Fruit fly (Drosophila melanogaster) whole organism, embryonic: ENCODE measurements around the gene gb.

ENCODE experiments used
- Asciz ChIP-seq: fragments of 200-800 bp; sonication (Bioruptor generic); optimal IDR thresholded peaks from 2 replicates; lab custom pipeline; 2017; ENCODE audit warnings: missing biosample characterization, mild to moderate bottlenecking, missing genetic modification characterization, missing genetic modification reagents
- Atf-2 ChIP-seq: fragments of 200-800 bp; sonication (Bioruptor generic); optimal IDR thresholded peaks from 2 replicates; lab custom pipeline; 2016; ENCODE audit warnings: missing biosample characterization, missing genetic modification characterization
- Bgb ChIP-seq: fragments of 200-800 bp; sonication (Bioruptor generic); IDR thresholded peaks from 2 replicates; pipeline ENCODE4 v1.3.6; 2022; ENCODE audit warnings: missing biosample characterization, missing genetic modification characterization; ENCODE audit not compliant: partially characterized antibody
- BtbVII ChIP-seq: fragments of 200-800 bp; sonication (Bioruptor generic); optimal IDR thresholded peaks from 3 replicates; lab custom pipeline; 2017; ENCODE audit warnings: missing biosample characterization, mild to moderate bottlenecking, missing genetic modification characterization
- CG11247 ChIP-seq: fragments of 200-800 bp; sonication (Bioruptor generic); IDR thresholded peaks from 2 replicates; pipeline ENCODE4 v1.3.6; 2022; ENCODE audit warnings: missing biosample characterization, missing genetic modification characterization
- CG11398 ChIP-seq: fragments of 200-800 bp; sonication (Bioruptor generic); optimal IDR thresholded peaks from 2 replicates; lab custom pipeline; 2016; ENCODE audit warnings: missing biosample characterization, missing genetic modification characterization
- CG12155 ChIP-seq: fragments of 200-800 bp; sonication (Bioruptor generic); optimal IDR thresholded peaks from 3 replicates; lab custom pipeline; 2016; ENCODE audit warnings: missing biosample characterization, missing genetic modification characterization
- CG12391 ChIP-seq: fragments of 200-800 bp; sonication (Bioruptor generic); optimal IDR thresholded peaks from 3 replicates; lab custom pipeline; 2018; ENCODE audit warnings: missing biosample characterization, mild to moderate bottlenecking, missing genetic modification characterization, moderate library complexity
- CG13894 ChIP-seq: fragments of 200-800 bp; sonication (Bioruptor generic); optimal IDR thresholded peaks from 3 replicates; lab custom pipeline; 2018; ENCODE audit warnings: missing biosample characterization, mild to moderate bottlenecking, missing genetic modification characterization, moderate library complexity
- CG14965 ChIP-seq: fragments of 200-800 bp; sonication (Bioruptor generic); optimal IDR thresholded peaks from 2 replicates; lab custom pipeline; 2016; ENCODE audit warnings: missing biosample characterization, missing genetic modification characterization, borderline replicate concordance
- CG2129 ChIP-seq: fragments of 200-800 bp; sonication (Bioruptor generic); IDR thresholded peaks from 2 replicates; pipeline ENCODE4 v1.3.6; 2022; ENCODE audit warnings: missing biosample characterization, missing genetic modification characterization; ENCODE audit not compliant: partially characterized antibody
- CG34224 ChIP-seq: fragments of 200-800 bp; sonication (Bioruptor generic); IDR thresholded peaks from 3 replicates; pipeline ENCODE4 v1.3.6; 2022; ENCODE audit warnings: missing biosample characterization, missing genetic modification characterization; ENCODE audit not compliant: partially characterized antibody
- CG34422 ChIP-seq: fragments of 200-800 bp; sonication (Bioruptor generic); IDR thresholded peaks from 3 replicates; pipeline ENCODE4 v1.3.6; 2022; ENCODE audit warnings: missing biosample characterization, missing genetic modification characterization
- CG6813 ChIP-seq: fragments of 200-800 bp; sonication (Bioruptor generic); optimal IDR thresholded peaks from 2 replicates; lab custom pipeline; 2017; ENCODE audit warnings: missing biosample characterization, missing genetic modification characterization, mild to moderate bottlenecking, moderate library complexity, missing genetic modification reagents
- CG7372 ChIP-seq: fragments of 200-800 bp; sonication (Bioruptor generic); IDR thresholded peaks from 2 replicates; pipeline ENCODE4 v1.3.6; 2022; ENCODE audit warnings: missing biosample characterization, missing genetic modification characterization
- CG8281 ChIP-seq: fragments of 200-800 bp; sonication (Bioruptor generic); optimal IDR thresholded peaks from 2 replicates; lab custom pipeline; 2018; ENCODE audit warnings: missing biosample characterization, mild to moderate bottlenecking, missing genetic modification characterization, moderate library complexity
- CG8359 ChIP-seq: fragments of 200-800 bp; sonication (Bioruptor generic); optimal IDR thresholded peaks from 2 replicates; lab custom pipeline; 2017; ENCODE audit warnings: missing biosample characterization, mild to moderate bottlenecking, missing genetic modification characterization, borderline replicate concordance
- CG9215 ChIP-seq: fragments of 200-800 bp; sonication (Bioruptor generic); IDR thresholded peaks from 2 replicates; pipeline ENCODE4 v1.3.6; 2022; ENCODE audit warnings: missing biosample characterization, missing genetic modification characterization
- Camta ChIP-seq: fragments of 200-800 bp; sonication (Bioruptor generic); optimal IDR thresholded peaks from 2 replicates; lab custom pipeline; 2016; ENCODE audit warnings: missing biosample characterization, missing genetic modification characterization
- Dek ChIP-seq: fragments of 200-800 bp; sonication (Bioruptor generic); optimal IDR thresholded peaks from 3 replicates; lab custom pipeline; 2019; ENCODE audit warnings: missing biosample characterization, mild to moderate bottlenecking, missing genetic modification characterization, moderate library complexity
- Doc2 ChIP-seq: fragments of 200-800 bp; sonication (Bioruptor generic); IDR thresholded peaks from 2 replicates; pipeline ENCODE4 v1.3.6; 2022; ENCODE audit warnings: missing biosample characterization, missing genetic modification characterization
- Dp ChIP-seq: fragments of 200-800 bp; sonication (Bioruptor generic); optimal IDR thresholded peaks from 2 replicates; lab custom pipeline; 2018; ENCODE audit warnings: missing biosample characterization, mild to moderate bottlenecking, missing genetic modification characterization, moderate library complexity
- E2f1 ChIP-seq: fragments of 200-800 bp; sonication (Bioruptor generic); IDR thresholded peaks from 2 replicates; pipeline ENCODE4 v1.3.6; 2022; ENCODE audit warnings: missing biosample characterization, missing genetic modification characterization
- Fer2 ChIP-seq: fragments of 200-800 bp; sonication (Bioruptor generic); optimal IDR thresholded peaks from 2 replicates; lab custom pipeline; 2018; ENCODE audit warnings: missing biosample characterization, mild to moderate bottlenecking, missing genetic modification characterization, moderate library complexity
- Max ChIP-seq: fragments of 200-800 bp; sonication (Bioruptor generic); optimal IDR thresholded peaks from 2 replicates; lab custom pipeline; 2016; ENCODE audit warnings: missing biosample characterization, mild to moderate bottlenecking, missing genetic modification characterization
- NFAT ChIP-seq: fragments of 200-800 bp; sonication (Bioruptor generic); IDR thresholded peaks from 2 replicates; pipeline ENCODE4 v1.3.6; 2022; ENCODE audit warnings: missing biosample characterization, missing genetic modification characterization
- Neu2 ChIP-seq: fragments of 200-800 bp; sonication (Bioruptor generic); optimal IDR thresholded peaks from 3 replicates; lab custom pipeline; 2016; ENCODE audit warnings: missing biosample characterization, missing genetic modification characterization, borderline replicate concordance
- Nf-YB ChIP-seq: fragments of 200-800 bp; sonication (Bioruptor generic); optimal IDR thresholded peaks from 3 replicates; lab custom pipeline; 2019; ENCODE audit warnings: missing biosample characterization, mild to moderate bottlenecking, missing genetic modification characterization, moderate library complexity
- PHDP ChIP-seq: fragments of 200-800 bp; sonication (Bioruptor generic); optimal IDR thresholded peaks from 3 replicates; lab custom pipeline; 2018; ENCODE audit warnings: missing biosample characterization, mild to moderate bottlenecking, missing genetic modification characterization, moderate library complexity
- Rx ChIP-seq: fragments of 200-800 bp; sonication (Bioruptor generic); IDR thresholded peaks from 2 replicates; pipeline ENCODE4 v1.3.6; 2022; ENCODE audit warnings: missing biosample characterization, missing genetic modification characterization
- Six4 ChIP-seq: fragments of 200-800 bp; sonication (Bioruptor generic); optimal IDR thresholded peaks from 2 replicates; lab custom pipeline; 2016; ENCODE audit warnings: missing biosample characterization, missing genetic modification characterization
- Ssrp ChIP-seq: fragments of 200-800 bp; sonication (Bioruptor generic); optimal IDR thresholded peaks from 2 replicates; lab custom pipeline; 2018; ENCODE audit warnings: missing biosample characterization, mild to moderate bottlenecking, missing genetic modification characterization, moderate library complexity
- al ChIP-seq: fragments of 200-800 bp; sonication (Bioruptor generic); IDR thresholded peaks from 2 replicates; pipeline ENCODE4 v1.3.6; 2022; ENCODE audit warnings: missing biosample characterization, missing genetic modification characterization
- ase ChIP-seq: fragments of 200-800 bp; sonication (Bioruptor generic); IDR thresholded peaks from 3 replicates; pipeline ENCODE4 v1.3.6; 2022; ENCODE audit warnings: missing biosample characterization, missing genetic modification characterization
- dpn ChIP-seq, 2 experiments: fragments of 200-800 bp; sonication (Bioruptor generic); optimal IDR thresholded peaks; 3 replicates each; lab custom pipeline; 2016; ENCODE audit warnings: missing biosample characterization in 2 of 2, missing genetic modification characterization in 2 of 2
- emc ChIP-seq: fragments of 200-800 bp; sonication (Bioruptor generic); optimal IDR thresholded peaks from 2 replicates; lab custom pipeline; 2016; ENCODE audit warnings: missing biosample characterization, missing genetic modification characterization
- gcm2 ChIP-seq: fragments of 200-800 bp; sonication (Bioruptor generic); optimal IDR thresholded peaks from 2 replicates; lab custom pipeline; 2016; ENCODE audit warnings: missing biosample characterization, missing genetic modification characterization
- gt ChIP-seq: fragments of 200-800 bp; sonication (Bioruptor generic); IDR thresholded peaks from 2 replicates; pipeline ENCODE4 v1.3.6; 2022; ENCODE audit warnings: missing biosample characterization, missing genetic modification characterization
- jigr1 ChIP-seq: fragments of 200-800 bp; sonication (Bioruptor generic); IDR thresholded peaks from 3 replicates; pipeline ENCODE4 v1.3.6; 2022; ENCODE audit warnings: missing biosample characterization, missing genetic modification characterization
- kah ChIP-seq: fragments of 200-800 bp; sonication (Bioruptor generic); optimal IDR thresholded peaks from 2 replicates; lab custom pipeline; 2018; ENCODE audit warnings: missing biosample characterization, mild to moderate bottlenecking, missing genetic modification characterization
- pho ChIP-seq: fragments of 200-800 bp; sonication (Bioruptor generic); optimal IDR thresholded peaks from 2 replicates; lab custom pipeline; 2016; ENCODE audit warnings: missing biosample characterization, missing genetic modification characterization
- ranshi ChIP-seq: fragments of 200-800 bp; sonication (Bioruptor generic); IDR thresholded peaks from 2 replicates; pipeline ENCODE4 v1.3.6; 2022; ENCODE audit warnings: missing biosample characterization, missing genetic modification characterization
- ro ChIP-seq: fragments of 200-800 bp; sonication (Bioruptor generic); IDR thresholded peaks from 2 replicates; pipeline ENCODE4 v1.3.6; 2022; ENCODE audit warnings: missing biosample characterization, missing genetic modification characterization
- sna ChIP-seq: fragments of 200-800 bp; sonication (Bioruptor generic); IDR thresholded peaks from 2 replicates; pipeline ENCODE4 v1.3.6; 2022; ENCODE audit warnings: missing biosample characterization, missing genetic modification characterization; ENCODE audit not compliant: partially characterized antibody
- stwl ChIP-seq: fragments of 200-800 bp; sonication (Bioruptor generic); optimal IDR thresholded peaks from 3 replicates; lab custom pipeline; 2018; ENCODE audit warnings: missing biosample characterization, mild to moderate bottlenecking, missing genetic modification characterization, moderate library complexity
- toy ChIP-seq: fragments of 200-800 bp; sonication (Bioruptor generic); IDR thresholded peaks from 2 replicates; pipeline ENCODE4 v1.3.6; 2022; ENCODE audit warnings: missing biosample characterization, missing genetic modification characterization
- trh ChIP-seq: fragments of 200-800 bp; sonication (Bioruptor generic); optimal IDR thresholded peaks from 2 replicates; lab custom pipeline; 2016; ENCODE audit warnings: missing biosample characterization, missing genetic modification characterization
- vfl ChIP-seq: fragments of 200-800 bp; sonication (Bioruptor generic); optimal IDR thresholded peaks from 2 replicates; lab custom pipeline; 2016; ENCODE audit warnings: missing biosample characterization, missing genetic modification characterization
- zfh1 ChIP-seq: fragments of 200-800 bp; sonication (Bioruptor generic); IDR thresholded peaks from 3 replicates; pipeline ENCODE4 v1.3.6; 2022; ENCODE audit warnings: missing biosample characterization, missing genetic modification characterization

gb gene

dm6 chr3R:27150685-27151515 lies 38.8 kb upstream of the gb start, which contains the start of gene CG6051 (continued):
- TF ChIP-seq jigr1 (GFP tag; lab: Robert Waterston, UW): no peak
- TF ChIP-seq CG12391 (tag; lab: Kevin White, UChicago): peak; percentile 79
- peak; percentile 41 for TF ChIP-seq CG12155 (GFP tag; lab: Kevin White, UChicago)
- TF ChIP-seq CG34422: no peak
- peak; percentile 35 for TF ChIP-seq CG11398 (GFP tag; lab: Kevin White, UChicago)
- no peak for TF ChIP-seq CG34224 (GFP tag; lab: Robert Waterston, UW)
- TF ChIP-seq ranshi: no peak
- peak; percentile 19 for TF ChIP-seq Neu2 (GFP tag; lab: Kevin White, UChicago)
- TF ChIP-seq pho (GFP tag; lab: Kevin White, UChicago): no peak
- no peak for TF ChIP-seq ro (GFP tag; lab: Robert Waterston, UW)
- TF ChIP-seq zfh1 (GFP tag; lab: Robert Waterston, UW): no peak
- TF ChIP-seq Doc2 (GFP tag; lab: Robert Waterston, UW): no peak
- TF ChIP-seq CG13894 (tag; lab: Kevin White, UChicago): peak; percentile 60
- no peak for TF ChIP-seq gt (GFP tag; lab: Robert Waterston, UW)
- TF ChIP-seq gcm2 (GFP tag; lab: Kevin White, UChicago): no peak
- TF ChIP-seq Nf-YB (GFP tag; lab: Kevin White, UChicago): no peak
- TF ChIP-seq ase (GFP tag; lab: Robert Waterston, UW): no peak
- TF ChIP-seq Asciz: peak; percentile 70
- TF ChIP-seq CG8359 (GFP tag; lab: Kevin White, UChicago): peak; percentile 12
- TF ChIP-seq Atf-2: peak; percentile 41
- TF ChIP-seq PHDP (tag; lab: Kevin White, UChicago): peak; percentile 64
- TF ChIP-seq BtbVII (GFP tag; lab: Kevin White, UChicago): peak; percentile 54
- TF ChIP-seq Six4 (GFP tag; lab: Kevin White, UChicago): peak; percentile 39
- no peak for TF ChIP-seq toy (GFP tag; lab: Robert Waterston, UW)
- no peak for TF ChIP-seq al (GFP tag; lab: Robert Waterston, UW)
- peak; percentile 55 for TF ChIP-seq CG8281 (tag; lab: Kevin White, UChicago)
- no peak for TF ChIP-seq CG14965 (GFP tag; lab: Kevin White, UChicago)
- TF ChIP-seq Bgb (GFP tag; lab: Robert Waterston, UW): no peak
- peak; percentile 25 for TF ChIP-seq stwl (tag; lab: Kevin White, UChicago)
- no peak for TF ChIP-seq CG2129 (GFP tag; lab: Robert Waterston, UW)
- peak; percentile 45 for TF ChIP-seq Max
- TF ChIP-seq Camta (GFP tag; lab: Kevin White, UChicago): no peak
- no peak for TF ChIP-seq NFAT (GFP tag; lab: Robert Waterston, UW)
- peak; percentile 1 for TF ChIP-seq Dek
- peak; percentile 4 for TF ChIP-seq CG6813
- no peak for TF ChIP-seq trh
- TF ChIP-seq kah (GFP tag; lab: Kevin White, UChicago): no peak
- TF ChIP-seq emc: no peak
- TF ChIP-seq CG7372 (GFP tag; lab: Robert Waterston, UW): no peak
- TF ChIP-seq CG9215 (GFP tag; lab: Robert Waterston, UW): no peak
- peak; percentile 2 for TF ChIP-seq vfl (GFP tag; lab: Kevin White, UChicago)
- no peak for TF ChIP-seq E2f1 (GFP tag; lab: Robert Waterston, UW)
- TF ChIP-seq CG11247 (GFP tag; lab: Robert Waterston, UW): no peak
- TF ChIP-seq Rx: no peak
- peak; percentile 41 to 43 for TF ChIP-seq dpn (GFP tag; optimal IDR thresholded peaks at IDR 0.05; lab: Kevin White, UChicago)
- peak; percentile 4 for TF ChIP-seq Fer2
- TF ChIP-seq Ssrp (tag; lab: Kevin White, UChicago): peak; percentile 53
- TF ChIP-seq sna (GFP tag; lab: Robert Waterston, UW): no peak
- no peak for TF ChIP-seq Dp (GFP tag; lab: Kevin White, UChicago)
